Worm (Caenorhabditis elegans): ENCODE measurements around the gene dbl-1.
A peak's percentile ranks its signal among the peaks of the same experiment; 100 is the strongest.

The dbl-1 gene

ce11 chrV:6775708-6776107, 17.8 kb downstream of the dbl-1 start, which contains the start of gene srh-28:
srh-28 (minus strand) TSS chrV:6775808.
- TF ChIP-seq hmg-1.1 (GFP tag; IDR thresholded peaks at IDR 0.05) (no peak), unc-62 (GFP tag; optimal IDR thresholded peaks at IDR 0.05 in 1 of 2) (peak in 1 of 2 experiments; percentile 22), unc-62 (tag; optimal IDR thresholded peaks at IDR 0.05) (no peak)

ce11 chrV:6778457-6778856, 20.5 kb downstream of the dbl-1 start:
- TF ChIP-seq zfp-3 (GFP tag; conservative IDR thresholded peaks at IDR 0.05) (no peak), ZK546.5 (tag; optimal IDR thresholded peaks at IDR 0.05) (no peak), zag-1 (tag; optimal IDR thresholded peaks at IDR 0.05) (no peak), R02D3.7 (tag; optimal IDR thresholded peaks at IDR 0.05) (no peak), ZK337.2 (GFP tag; IDR thresholded peaks at IDR 0.05) (no peak), daf-19 (GFP tag; conservative IDR thresholded peaks at IDR 0.05) (no peak), daf-12 (tag; optimal IDR thresholded peaks at IDR 0.05) (no peak)

ce11 chrV:6780166-6780565, 22.2 kb downstream of the dbl-1 start, which contains the start of gene ZC404.15:
ZC404.15 (plus strand) TSS chrV:6780466.
- no peak for TF ChIP-seq mdl-1 (tag; optimal IDR thresholded peaks at IDR 0.05)
- peak; percentile 47 for TF ChIP-seq aha-1 (tag)

ce11 chrV:6780676-6781075, 22.7 kb downstream of the dbl-1 start:
- TF ChIP-seq Y105C5A.15 (GFP tag; IDR thresholded peaks at IDR 0.05): no peak
- TF ChIP-seq aha-1 (tag): peak; percentile 34
- no peak for TF ChIP-seq dve-1 (tag; optimal IDR thresholded peaks at IDR 0.05; ENCODE audit: insufficient read depth)
- no peak for TF ChIP-seq unc-130 (GFP tag; optimal IDR thresholded peaks at IDR 0.05)
- TF ChIP-seq nhr-11 (tag; optimal IDR thresholded peaks at IDR 0.05): no peak

- TF ChIP-seq egl-43 (GFP tag; IDR thresholded peaks at IDR 0.05) (no peak), spr-1 (tag; optimal IDR thresholded peaks at IDR 0.05) (no peak), nhr-6 (tag; optimal IDR thresholded peaks at IDR 0.05) (no peak), hif-1 (tag; optimal IDR thresholded peaks at IDR 0.05) (no peak), snpc-1.2 (GFP tag; IDR thresholded peaks at IDR 0.05) (no peak), nhr-10 (tag; optimal IDR thresholded peaks at IDR 0.05) (no peak), mxl-3 (GFP tag; optimal IDR thresholded peaks at IDR 0.05) (no peak), nhr-111 (GFP tag; optimal IDR thresholded peaks at IDR 0.05) (no peak), ceh-62 (tag; optimal IDR thresholded peaks at IDR 0.05) (no peak), nhr-76 (tag; optimal IDR thresholded peaks at IDR 0.05) (no peak), jun-1 (tag; optimal IDR thresholded peaks at IDR 0.05) (no peak), D1046.2 (GFP tag; IDR thresholded peaks at IDR 0.05) (no peak), dmd-6 (GFP tag; IDR thresholded peaks at IDR 0.05) (no peak), lim-7 (GFP tag; IDR thresholded peaks at IDR 0.05) (no peak), F44E2.7 (GFP tag; IDR thresholded peaks at IDR 0.05) (no peak), rbr-2 (tag; optimal IDR thresholded peaks at IDR 0.05) (no peak), daf-19 (GFP tag; conservative IDR thresholded peaks at IDR 0.05) (no peak), Y105C5A.15 (GFP tag; IDR thresholded peaks at IDR 0.05) (no peak), fkh-10 (GFP tag; optimal IDR thresholded peaks at IDR 0.05) (no peak), mes-2 (tag; optimal IDR thresholded peaks at IDR 0.05; ENCODE audit: poor library complexity, severe bottlenecking) (no peak)
Observed at ce11 chrV:6782260-6782659, 24.3 kb downstream of the dbl-1 start.
